Worm (Caenorhabditis elegans): ENCODE data around the gene bmy-1.

The bmy-1 gene

ce11 chrII:5389831-5390323, 31.4 kb downstream of the bmy-1 start, which contains the start of gene ndx-6 (continued):
- TF ChIP-seq aha-1 (tag) (peak; percentile 42), Y5F2A.4 (GFP tag; optimal IDR thresholded peaks at IDR 0.05) (no peak), ceh-32 (tag; optimal IDR thresholded peaks at IDR 0.05; ENCODE audit: poor library complexity) (no peak), pha-4 (GFP tag; IDR thresholded peaks at IDR 0.05) (no peak; the same call in 1 of the 2 replicates), pha-4 (tag; optimal IDR thresholded peaks at IDR 0.05) (peak; percentile 64), snpc-1.2 (GFP tag; IDR thresholded peaks at IDR 0.05) (no peak), mes-2 (tag; optimal IDR thresholded peaks at IDR 0.05; ENCODE audit: poor library complexity, severe bottlenecking) (peak; percentile 91), ztf-7 (tag; optimal IDR thresholded peaks at IDR 0.05) (peak; percentile 43), mdl-1 (tag; optimal IDR thresholded peaks at IDR 0.05) (peak in 1 of 2 experiments; percentile 27), ctbp-1 (GFP tag; IDR thresholded peaks at IDR 0.05) (0 out of 2 replicates have a peak, but pooled peaks have one; percentile 23), zip-11 (GFP tag; IDR thresholded peaks at IDR 0.05) (no peak), madf-9 (GFP tag; conservative IDR thresholded peaks at IDR 0.05) (peak; percentile 35; the same call in 1 of the 2 replicates), rbr-2 (tag; optimal IDR thresholded peaks at IDR 0.05) (peak; percentile 75), D1046.2 (GFP tag; IDR thresholded peaks at IDR 0.05) (no peak), dpl-1 (GFP tag; optimal IDR thresholded peaks at IDR 0.05) (peak; percentile 99), lin-38 (GFP tag; IDR thresholded peaks at IDR 0.05) (peak; percentile 86), egl-43 (GFP tag; IDR thresholded peaks at IDR 0.05) (peak; percentile 24; the same call in 1 of the 2 replicates), ceh-82 (tag; optimal IDR thresholded peaks at IDR 0.05) (no peak), hmg-1.1 (GFP tag; IDR thresholded peaks at IDR 0.05) (peak; percentile 71), daf-19 (GFP tag; conservative IDR thresholded peaks at IDR 0.05) (peak; percentile 53; the same call in 1 of the 2 replicates), nhr-25 (tag; optimal IDR thresholded peaks at IDR 0.05; ENCODE audit: borderline replicate concordance, insufficient read depth) (peak; percentile 76), sdz-12 (GFP tag; optimal IDR thresholded peaks at IDR 0.05) (no peak), zfp-3 (GFP tag; conservative IDR thresholded peaks at IDR 0.05) (peak; percentile 60; the same call in 1 of the 2 replicates), duxl-1 (tag; optimal IDR thresholded peaks at IDR 0.05; ENCODE audit: poor library complexity) (peak; percentile 51), nhr-42 (GFP tag; IDR thresholded peaks at IDR 0.05) (0 out of 2 replicates have a peak, but pooled peaks have one; percentile 64), hif-1 (tag; optimal IDR thresholded peaks at IDR 0.05) (peak in 1 of 2 experiments; percentile 43), T20F7.1 (GFP tag; optimal IDR thresholded peaks at IDR 0.05) (peak; percentile 83), ceh-62 (tag; optimal IDR thresholded peaks at IDR 0.05) (no peak), nhr-48 (tag; optimal IDR thresholded peaks at IDR 0.05) (peak; percentile 67), tag-97 (GFP tag; IDR thresholded peaks at IDR 0.05) (no peak), F37D6.2 (tag; optimal IDR thresholded peaks at IDR 0.05) (peak; percentile 31), nhr-6 (tag; optimal IDR thresholded peaks at IDR 0.05) (peak; percentile 61), arid-1 (GFP tag; conservative IDR thresholded peaks at IDR 0.05) (peak; percentile 62; the same call in 1 of the 2 replicates), mep-1 (tag; optimal IDR thresholded peaks at IDR 0.05) (peak; percentile 86), dmd-6 (GFP tag; IDR thresholded peaks at IDR 0.05) (peak; percentile 61), nhr-28 (tag; optimal IDR thresholded peaks at IDR 0.05) (peak; percentile 49), php-3 (GFP tag; IDR thresholded peaks at IDR 0.05) (no peak), R02D3.7 (tag; optimal IDR thresholded peaks at IDR 0.05) (no peak), T26A8.4 (GFP tag; IDR thresholded peaks at IDR 0.05) (peak; percentile 74), ama-1 (optimal IDR thresholded peaks at IDR 0.05) (peak; percentile 55), skn-1 (tag; optimal IDR thresholded peaks at IDR 0.05) (no peak), jun-1 (tag; optimal IDR thresholded peaks at IDR 0.05) (peak; percentile 26), lir-3 (tag; optimal IDR thresholded peaks at IDR 0.05) (no peak), mxl-3 (GFP tag; optimal IDR thresholded peaks at IDR 0.05) (peak; percentile 57), hlh-30 (tag; optimal IDR thresholded peaks at IDR 0.05; ENCODE audit: insufficient read depth) (peak; percentile 66), snpc-4 (tag; optimal IDR thresholded peaks at IDR 0.05) (no peak), daf-16 (GFP tag; optimal IDR thresholded peaks at IDR 0.05) (no peak), daf-16 (tag; optimal IDR thresholded peaks at IDR 0.05) (peak; percentile 47), nhr-11 (tag; optimal IDR thresholded peaks at IDR 0.05) (peak; percentile 71), hlh-11 (tag; optimal IDR thresholded peaks at IDR 0.05) (peak; percentile 72)

All from whole organism, L4 larva.